Worm (Caenorhabditis elegans) whole organism, mixed stage, embryonic: ENCODE results near the gene ben-1.

Experiments
- M03D4.4 ChIP-seq: sonication (generic microtip); optimal IDR thresholded peaks from 2 replicates; lab custom pipeline; 2017; ENCODE audit warnings: mild to moderate bottlenecking, missing genetic modification characterization, missing compliant biosample characterization
- bed-3 ChIP-seq: fragments of 200-800 bp; sonication (Bioruptor generic); optimal IDR thresholded peaks from 3 replicates; lab custom pipeline; 2018; ENCODE audit warnings: mild to moderate bottlenecking, missing genetic modification characterization, moderate library complexity, missing compliant biosample characterization
- blmp-1 ChIP-seq: fragments of 150-350 bp; optimal IDR thresholded peaks from 2 replicates; lab custom pipeline; 2014; ENCODE audit warnings: missing biosample characterization, missing genetic modification characterization
- ceh-39 ChIP-seq: fragments of 150-350 bp; optimal IDR thresholded peaks from 2 replicates; lab custom pipeline; 2014; ENCODE audit warnings: missing biosample characterization, missing genetic modification characterization
- ceh-43 ChIP-seq: fragments of 200-800 bp; sonication (Bioruptor generic); optimal IDR thresholded peaks from 2 replicates; lab custom pipeline; 2018; ENCODE audit warnings: mild to moderate bottlenecking, missing genetic modification characterization, moderate library complexity, missing compliant biosample characterization
- ceh-83 ChIP-seq: fragments of 200-800 bp; sonication (Bioruptor generic); optimal IDR thresholded peaks from 2 replicates; lab custom pipeline; 2018; ENCODE audit warnings: mild to moderate bottlenecking, missing genetic modification characterization, missing compliant biosample characterization
- ces-1 ChIP-seq: fragments of 150-350 bp; optimal IDR thresholded peaks from 2 replicates; lab custom pipeline; 2014; ENCODE audit warnings: missing biosample characterization, missing genetic modification reagents, missing genetic modification characterization
- cnd-1 ChIP-seq: fragments of 200-800 bp; sonication (Bioruptor generic); optimal IDR thresholded peaks from 2 replicates; lab custom pipeline; 2018; ENCODE audit warnings: mild to moderate bottlenecking, missing genetic modification characterization, missing compliant biosample characterization
- drap-1 ChIP-seq: fragments of 200-800 bp; sonication (Bioruptor generic); optimal IDR thresholded peaks from 3 replicates; lab custom pipeline; 2018; ENCODE audit warnings: mild to moderate bottlenecking, missing genetic modification characterization, missing compliant biosample characterization
- elt-3 ChIP-seq: fragments of 150-350 bp; optimal IDR thresholded peaks from 2 replicates; lab custom pipeline; 2014; ENCODE audit warnings: missing biosample characterization, missing genetic modification characterization
- flh-1 ChIP-seq: fragments of 200-800 bp; sonication (Bioruptor generic); optimal IDR thresholded peaks from 2 replicates; lab custom pipeline; 2018; ENCODE audit warnings: mild to moderate bottlenecking, missing genetic modification characterization, moderate library complexity, missing compliant biosample characterization
- ham-2 ChIP-seq: fragments of 200-800 bp; sonication (Bioruptor generic); optimal IDR thresholded peaks from 2 replicates; lab custom pipeline; 2018; ENCODE audit warnings: mild to moderate bottlenecking, missing genetic modification characterization, missing compliant biosample characterization
- hlh-1 ChIP-seq: fragments of 150-350 bp; optimal IDR thresholded peaks from 2 replicates; lab custom pipeline; 2014; ENCODE audit warnings: missing biosample characterization, missing genetic modification reagents, missing genetic modification characterization
- lin-13 ChIP-seq: fragments of 150-350 bp; optimal IDR thresholded peaks from 2 replicates; lab custom pipeline; 2014; ENCODE audit warnings: missing biosample characterization, missing genetic modification characterization
- lin-32 ChIP-seq: fragments of 200-800 bp; sonication (Bioruptor generic); optimal IDR thresholded peaks from 2 replicates; lab custom pipeline; 2018; ENCODE audit warnings: mild to moderate bottlenecking, missing genetic modification characterization, missing compliant biosample characterization
- lsy-2 ChIP-seq: fragments of 150-350 bp; optimal IDR thresholded peaks from 2 replicates; lab custom pipeline; 2014; ENCODE audit warnings: missing biosample characterization, missing genetic modification characterization
- mab-5 ChIP-seq: fragments of 150-350 bp; optimal IDR thresholded peaks from 2 replicates; lab custom pipeline; 2014; ENCODE audit warnings: missing biosample characterization, missing genetic modification characterization
- mep-1 ChIP-seq: fragments of 150-350 bp; optimal IDR thresholded peaks from 2 replicates; lab custom pipeline; 2017; ENCODE audit warnings: missing biosample characterization, missing genetic modification reagents, missing genetic modification characterization, inconsistent platforms
- mls-2 ChIP-seq: sonication (generic microtip); optimal IDR thresholded peaks from 2 replicates; lab custom pipeline; 2016; ENCODE audit warnings: mild to moderate bottlenecking, missing genetic modification characterization, moderate library complexity, missing compliant biosample characterization
- nhr-12 ChIP-seq: fragments of 150-350 bp; optimal IDR thresholded peaks from 2 replicates; lab custom pipeline; 2014; ENCODE audit warnings: missing biosample characterization, missing genetic modification characterization
- nhr-2 ChIP-seq: fragments of 150-350 bp; optimal IDR thresholded peaks from 2 replicates; lab custom pipeline; 2014; ENCODE audit warnings: missing biosample characterization, missing genetic modification characterization
- nhr-76 ChIP-seq: sonication (generic microtip); optimal IDR thresholded peaks from 2 replicates; lab custom pipeline; 2017; ENCODE audit warnings: missing biosample characterization, missing genetic modification characterization
- pha-4 ChIP-seq: fragments of 150-350 bp; optimal IDR thresholded peaks from 2 replicates; lab custom pipeline; 2018; ENCODE audit warnings: missing biosample characterization, missing genetic modification reagents, missing genetic modification characterization
- sem-2 ChIP-seq: fragments of 200-800 bp; sonication (Bioruptor generic); optimal IDR thresholded peaks from 2 replicates; lab custom pipeline; 2018; ENCODE audit warnings: mild to moderate bottlenecking, missing genetic modification characterization, missing compliant biosample characterization
- snpc-4 ChIP-seq: fragments of 150-350 bp; optimal IDR thresholded peaks from 2 replicates; lab custom pipeline; 2014; ENCODE audit warnings: missing biosample characterization, missing genetic modification characterization
- sptf-1 ChIP-seq: sonication (generic microtip); optimal IDR thresholded peaks from 2 replicates; lab custom pipeline; 2017; ENCODE audit warnings: mild to moderate bottlenecking, missing genetic modification characterization, moderate library complexity, missing compliant biosample characterization
- tbx-8 ChIP-seq: fragments of 200-800 bp; sonication (Bioruptor generic); optimal IDR thresholded peaks from 2 replicates; lab custom pipeline; 2018; ENCODE audit warnings: mild to moderate bottlenecking, missing genetic modification characterization, moderate library complexity, missing compliant biosample characterization
- unc-120 ChIP-seq: sonication (generic microtip); optimal IDR thresholded peaks from 2 replicates; lab custom pipeline; 2017; ENCODE audit warnings: missing genetic modification characterization, missing compliant biosample characterization; ENCODE audit not compliant: poor library complexity, severe bottlenecking
- unc-39 ChIP-seq: fragments of 150-350 bp; optimal IDR thresholded peaks from 2 replicates; lab custom pipeline; 2014; ENCODE audit warnings: missing biosample characterization, missing genetic modification characterization
- unc-62 ChIP-seq: fragments of 150-350 bp; optimal IDR thresholded peaks from 2 replicates; lab custom pipeline; 2014; ENCODE audit warnings: missing biosample characterization, missing genetic modification reagents, missing genetic modification characterization
- zip-8 ChIP-seq: fragments of 150-350 bp; optimal IDR thresholded peaks from 2 replicates; lab custom pipeline; 2014; ENCODE audit warnings: missing biosample characterization, missing genetic modification characterization

ben-1 gene

ce11 chrIII:3498957-3499356, 42.5 kb downstream of the ben-1 start, which contains the start of gene M01F1.9:
Gene M01F1.9, minus strand, starts transcription at chrIII:3499057.
- TF ChIP-seq pha-4 (tag; lab: Kevin White, UChicago) (no peak), ces-1 (no peak), lin-32 (GFP tag; lab: Kevin White, UChicago) (no peak), drap-1 (GFP tag; lab: Kevin White, UChicago) (no peak), ham-2 (GFP tag; lab: Kevin White, UChicago) (no peak), unc-39 (tag; lab: Kevin White, UChicago) (no peak), unc-120 (tag; lab: Kevin White, UChicago) (no peak), lin-13 (tag; lab: Kevin White, UChicago) (no peak), unc-62 (GFP tag; lab: Kevin White, UChicago) (no peak), snpc-4 (tag; lab: Kevin White, UChicago) (no peak), zip-8 (tag; lab: Kevin White, UChicago) (no peak), sem-2 (no peak), mls-2 (tag; lab: Kevin White, UChicago) (no peak), elt-3 (tag; lab: Kevin White, UChicago) (no peak), blmp-1 (tag; lab: Kevin White, UChicago) (no peak), nhr-76 (tag; lab: Kevin White, UChicago) (no peak)

- no peak for TF ChIP-seq ceh-39 (tag; lab: Kevin White, UChicago)
- no peak for TF ChIP-seq hlh-1 (tag; lab: Kevin White, UChicago)
- TF ChIP-seq lin-13 (tag; lab: Kevin White, UChicago), result no peak
- TF ChIP-seq nhr-2, result no peak
- no peak for TF ChIP-seq cnd-1 (tag; lab: Kevin White, UChicago)
- TF ChIP-seq M03D4.4 (tag; lab: Kevin White, UChicago), result no peak
- no peak for TF ChIP-seq zip-8 (tag; lab: Kevin White, UChicago)
- no peak for TF ChIP-seq mab-5 (tag; lab: Kevin White, UChicago)
- no peak for TF ChIP-seq snpc-4 (tag; lab: Kevin White, UChicago)
- no peak for TF ChIP-seq unc-39 (tag; lab: Kevin White, UChicago)
- no peak for TF ChIP-seq nhr-76 (tag; lab: Kevin White, UChicago)
- TF ChIP-seq ces-1, result no peak
- no peak for TF ChIP-seq tbx-8 (GFP tag; lab: Kevin White, UChicago)
- TF ChIP-seq nhr-12, result no peak
- TF ChIP-seq ceh-83 (GFP tag; lab: Kevin White, UChicago), result no peak
- TF ChIP-seq sptf-1 (tag; lab: Kevin White, UChicago), result no peak
- TF ChIP-seq flh-1, result no peak
Measured at ce11 chrIII:3493138-3493537, 48.3 kb downstream of the ben-1 start, which contains the start of gene gly-14. Gene gly-14, minus strand, starts transcription at chrIII:3493238.

DNA sequence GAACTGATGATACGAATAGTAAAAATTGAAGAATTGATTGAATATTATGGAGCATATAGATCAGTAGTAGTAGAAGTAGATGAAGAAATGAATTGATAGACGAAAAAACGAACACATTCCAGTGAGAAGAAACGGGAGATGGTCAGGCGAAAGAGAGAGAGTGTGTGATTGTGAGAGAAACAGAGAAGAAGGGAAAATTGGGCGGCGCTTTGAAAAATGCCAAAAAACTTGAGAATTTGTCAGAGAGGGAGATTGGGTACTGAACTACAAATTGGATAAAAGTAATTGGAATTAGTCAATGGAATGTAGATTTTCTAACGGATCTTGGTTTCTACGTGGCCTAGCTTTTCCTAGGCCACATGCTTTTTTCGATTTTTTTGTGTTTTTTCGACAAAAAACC, 53.2 kb downstream of the ben-1 start, which contains the start of gene C34C12.7:
Gene C34C12.7, minus strand, starts transcription at position 118 of the 400 bp plus-strand sequence.
- TF ChIP-seq M03D4.4 (tag; lab: Kevin White, UChicago) (no peak), tbx-8 (GFP tag; lab: Kevin White, UChicago) (no peak), nhr-2 (no peak), nhr-76 (tag; lab: Kevin White, UChicago) (no peak), ceh-43 (GFP tag; lab: Kevin White, UChicago) (no peak), unc-62 (GFP tag; lab: Kevin White, UChicago) (no peak), nhr-12 (no peak), ceh-39 (tag; lab: Kevin White, UChicago) (no peak), hlh-1 (tag; lab: Kevin White, UChicago) (no peak), cnd-1 (tag; lab: Kevin White, UChicago) (no peak), drap-1 (GFP tag; lab: Kevin White, UChicago) (no peak), unc-120 (tag; lab: Kevin White, UChicago) (no peak), elt-3 (tag; lab: Kevin White, UChicago) (no peak), bed-3 (GFP tag; lab: Kevin White, UChicago) (no peak), mls-2 (tag; lab: Kevin White, UChicago) (no peak), mep-1 (tag; lab: Kevin White, UChicago) (no peak), mab-5 (tag; lab: Kevin White, UChicago) (no peak), zip-8 (tag; lab: Kevin White, UChicago) (no peak), blmp-1 (tag; lab: Kevin White, UChicago) (no peak), lsy-2 (no peak)
